Worm (Caenorhabditis elegans) whole organism, L1 larva: ENCODE results near the gene Y51A2D.1.

ENCODE experiments used
- F16B12.6 ChIP-seq: fragments of 150-350 bp; optimal IDR thresholded peaks from 2 replicates; lab custom pipeline; 2014; ENCODE audit warnings: missing biosample characterization, missing genetic modification characterization
- elt-3 ChIP-seq, 6 experiments: fragments of 150-350 bp in 1 of 6; sonication (generic microtip); optimal IDR thresholded peaks; 2 replicates each; lab custom pipeline; 2017 to 2018; ENCODE audit warnings: missing biosample characterization in 6 of 6, missing genetic modification characterization in 6 of 6, inconsistent platforms in 1 of 6

ce11 chrV:18474223-18474622 lies 34.4 kb upstream of the Y51A2D.1 start, which contains the start of gene srh-181:
- TF ChIP-seq F16B12.6 (no peak), elt-3 (tag; optimal IDR thresholded peaks at IDR 0.05; lab: Kevin White, UChicago) (no peak)
